Fruit fly (Drosophila melanogaster) whole organism, pupa: ENCODE data around the gene Ptp99A.

Experiments
- CG12605 ChIP-seq: fragments of 200-800 bp; sonication (Bioruptor generic); IDR thresholded peaks from 2 replicates; pipeline ENCODE4 v1.3.6; 2022; ENCODE audit warnings: missing biosample characterization, missing genetic modification characterization
- CG13204 ChIP-seq: fragments of 200-800 bp; sonication (Bioruptor generic); optimal IDR thresholded peaks from 2 replicates; lab custom pipeline; 2018; ENCODE audit warnings: missing biosample characterization, mild to moderate bottlenecking, missing genetic modification characterization, moderate library complexity
- CG14655 ChIP-seq: fragments of 200-800 bp; sonication (Bioruptor generic); optimal IDR thresholded peaks from 3 replicates; lab custom pipeline; 2017; ENCODE audit warnings: mild to moderate bottlenecking, missing biosample characterization, missing genetic modification reagents, missing genetic modification characterization
- CG15710 ChIP-seq: fragments of 200-800 bp; sonication (Bioruptor generic); optimal IDR thresholded peaks from 2 replicates; lab custom pipeline; 2018; ENCODE audit warnings: missing biosample characterization, mild to moderate bottlenecking, missing genetic modification characterization, moderate library complexity
- CG32121 ChIP-seq: fragments of 200-800 bp; sonication (Bioruptor generic); IDR thresholded peaks from 2 replicates; pipeline ENCODE4 v1.3.6; 2022; ENCODE audit warnings: missing biosample characterization, missing genetic modification characterization
- CG8301 ChIP-seq: fragments of 200-800 bp; sonication (Bioruptor generic); optimal IDR thresholded peaks from 2 replicates; lab custom pipeline; 2018; ENCODE audit warnings: missing biosample characterization, mild to moderate bottlenecking, missing genetic modification characterization
- D1 ChIP-seq: fragments of 200-800 bp; sonication (Bioruptor generic); optimal IDR thresholded peaks from 2 replicates; lab custom pipeline; 2018; ENCODE audit warnings: missing biosample characterization, mild to moderate bottlenecking, missing genetic modification characterization, moderate library complexity
- EcR ChIP-seq: fragments of 200-800 bp; sonication (Bioruptor generic); optimal IDR thresholded peaks from 3 replicates; lab custom pipeline; 2019; ENCODE audit warnings: missing biosample characterization, missing genetic modification characterization, mild to moderate bottlenecking, moderate library complexity, missing genetic modification reagents
- Pif1A ChIP-seq: fragments of 200-800 bp; sonication (Bioruptor generic); optimal IDR thresholded peaks from 3 replicates; lab custom pipeline; 2016; ENCODE audit warnings: missing biosample characterization, missing genetic modification characterization
- Pif1B ChIP-seq: fragments of 200-800 bp; sonication (Bioruptor generic); optimal IDR thresholded peaks from 3 replicates; lab custom pipeline; 2016; ENCODE audit warnings: missing biosample characterization, missing genetic modification characterization
- Snoo ChIP-seq: fragments of 200-800 bp; sonication (Bioruptor generic); optimal IDR thresholded peaks from 3 replicates; lab custom pipeline; 2017; ENCODE audit warnings: missing biosample characterization, mild to moderate bottlenecking, missing genetic modification characterization, inconsistent platforms
- fd96Ca ChIP-seq: fragments of 200-800 bp; sonication (Bioruptor generic); IDR thresholded peaks from 3 replicates; pipeline ENCODE4 v1.3.6; 2022; ENCODE audit warnings: missing biosample characterization, missing genetic modification characterization
- gl ChIP-seq: fragments of 200-800 bp; sonication (Bioruptor generic); optimal IDR thresholded peaks from 2 replicates; lab custom pipeline; 2018; ENCODE audit warnings: missing biosample characterization, mild to moderate bottlenecking, missing genetic modification characterization
- rn ChIP-seq: fragments of 200-800 bp; sonication (Bioruptor generic); IDR thresholded peaks from 2 replicates; pipeline ENCODE4 v1.3.6; 2022; ENCODE audit warnings: missing biosample characterization, missing genetic modification characterization

DNA sequence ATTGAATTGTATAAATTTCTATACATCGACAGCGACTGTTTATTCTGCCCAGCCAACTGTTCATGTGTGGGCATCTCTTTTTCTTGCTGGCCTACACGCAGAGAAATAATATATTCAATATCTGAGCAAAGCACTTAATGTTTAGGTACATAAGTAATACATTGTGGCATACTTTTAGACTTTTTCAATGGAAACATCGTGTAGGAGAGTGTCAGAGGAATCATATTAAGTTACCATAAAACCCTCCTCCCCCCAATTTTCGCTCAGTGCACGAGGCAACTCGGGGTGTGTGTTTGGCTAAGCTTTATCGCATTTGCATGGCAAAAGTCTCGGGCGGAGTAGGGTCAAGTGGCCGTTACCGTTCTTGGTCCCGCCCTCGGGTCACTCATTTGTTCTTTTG, 92.7 kb downstream of the Ptp99A start:
- TF ChIP-seq fd96Ca (GFP tag; lab: Robert Waterston, UW) (no peak), EcR (GFP tag; lab: Kevin White, UChicago) (no peak), CG12605 (no peak), Pif1B (no peak), CG32121 (GFP tag; lab: Robert Waterston, UW) (no peak), CG8301 (tag; lab: Kevin White, UChicago) (no peak), rn (GFP tag; lab: Robert Waterston, UW) (no peak), CG13204 (GFP tag; lab: Kevin White, UChicago) (no peak), CG15710 (tag; lab: Kevin White, UChicago) (no peak), D1 (tag; lab: Kevin White, UChicago) (no peak), Snoo (tag; lab: Kevin White, UChicago) (no peak), CG14655 (GFP tag; lab: Kevin White, UChicago) (no peak), Pif1A (GFP tag; lab: Kevin White, UChicago) (no peak), gl (tag; lab: Kevin White, UChicago) (no peak)
